Worm (Caenorhabditis elegans): Measurements from ENCODE around the gene ins-31.

ce11 chrII:3078496-3078895 is 48.3 kb upstream of the ins-31 start, which contains the start of gene copb-1:
- TF ChIP-seq dmd-6 (GFP tag; IDR thresholded peaks at IDR 0.05) = no peak
- no peak for TF ChIP-seq skn-1 (tag; optimal IDR thresholded peaks at IDR 0.05)
- TF ChIP-seq dmd-8 (GFP tag; IDR thresholded peaks at IDR 0.05) = no peak
- no peak for TF ChIP-seq nhr-10 (tag; optimal IDR thresholded peaks at IDR 0.05)
- TF ChIP-seq nhr-237 (tag; optimal IDR thresholded peaks at IDR 0.05) = no peak
- TF ChIP-seq aly-2 (tag; optimal IDR thresholded peaks at IDR 0.05) = no peak
- TF ChIP-seq lin-39 (tag; optimal IDR thresholded peaks at IDR 0.05) = no peak
- TF ChIP-seq ceh-44 (GFP tag; IDR thresholded peaks at IDR 0.05) = no peak
- TF ChIP-seq lsy-2 (tag; optimal IDR thresholded peaks at IDR 0.05) = no peak
- no peak for TF ChIP-seq hlh-30 (tag; optimal IDR thresholded peaks at IDR 0.05; ENCODE audit: insufficient read depth)
